Worm (Caenorhabditis elegans) whole organism, midembryonic: ENCODE measurements around the gene thn-1.

ENCODE experiments used
- T22C8.4 ChIP-seq: fragments of 200-800 bp; sonication (Bioruptor generic); IDR thresholded peaks from 2 replicates; pipeline ENCODE4 v1.3.6; 2022; ENCODE audit warnings: missing genetic modification characterization, missing compliant biosample characterization
- cog-1 ChIP-seq: sonication (generic microtip); optimal IDR thresholded peaks from 2 replicates; lab custom pipeline; 2016; ENCODE audit warnings: missing genetic modification characterization, missing compliant biosample characterization
- flt-1 ChIP-seq: fragments of 200-800 bp; sonication (Bioruptor generic); IDR thresholded peaks from 2 replicates; pipeline ENCODE4 v1.3.6; 2022; ENCODE audit warnings: missing genetic modification characterization, missing compliant biosample characterization
- klf-2 ChIP-seq: fragments of 200-800 bp; sonication (Bioruptor generic); conservative IDR thresholded peaks from 2 replicates; pipeline ENCODE4 v1.3.6; 2022; ENCODE audit warnings: missing genetic modification reagents, missing genetic modification characterization, missing compliant biosample characterization
- med-1 ChIP-seq: sonication (generic microtip); optimal IDR thresholded peaks from 2 replicates; lab custom pipeline; 2017; ENCODE audit warnings: missing genetic modification characterization, mild to moderate bottlenecking, missing compliant biosample characterization, antibody characterized with exemption, missing genetic modification reagents; ENCODE audit not compliant: insufficient read depth
- ref-1 ChIP-seq: fragments of 200-800 bp; sonication (Bioruptor generic); conservative IDR thresholded peaks from 2 replicates; pipeline ENCODE4 v1.3.6; 2022; ENCODE audit warnings: missing genetic modification reagents, missing genetic modification characterization, missing compliant biosample characterization
- tab-1 ChIP-seq: fragments of 200-800 bp; sonication (Bioruptor generic); IDR thresholded peaks from 2 replicates; pipeline ENCODE4 v1.3.6; 2022; ENCODE audit warnings: missing genetic modification characterization, missing compliant biosample characterization
- ztf-23 ChIP-seq: fragments of 200-800 bp; sonication (Bioruptor generic); IDR thresholded peaks from 2 replicates; pipeline ENCODE4 v1.3.6; 2022; ENCODE audit warnings: missing genetic modification reagents, missing genetic modification characterization, missing compliant biosample characterization
- ztf-29 ChIP-seq: fragments of 200-800 bp; sonication (Bioruptor generic); IDR thresholded peaks from 2 replicates; pipeline ENCODE4 v1.3.6; 2022; ENCODE audit warnings: missing genetic modification reagents, missing genetic modification characterization, missing compliant biosample characterization

DNA sequence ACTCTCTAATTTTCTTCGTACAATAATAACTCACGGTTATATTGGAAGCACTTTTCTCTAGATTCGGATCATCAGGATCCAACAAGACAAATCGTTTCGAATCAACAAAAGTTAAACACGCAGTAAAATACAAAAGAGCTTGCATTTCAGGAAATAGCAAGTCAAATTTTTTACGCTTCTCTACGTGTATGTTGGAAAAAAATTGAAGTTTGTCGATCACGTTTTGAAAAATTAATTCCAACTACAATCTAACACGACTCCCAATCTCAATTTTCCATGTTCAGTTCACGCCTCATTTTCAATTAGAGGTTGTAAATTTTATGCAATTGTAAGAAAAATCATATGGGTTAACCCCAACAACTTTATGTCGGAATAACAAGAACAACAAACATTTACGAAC, 10.1 kb downstream of the thn-1 start, which contains the start of gene spe-45:
- TF ChIP-seq tab-1 (GFP tag; lab: Robert Waterston, UW) (no peak), flt-1 (no peak), ref-1 (GFP tag; lab: Robert Waterston, UW) (no peak), med-1 (GFP tag; lab: Kevin White, UChicago) (no peak), cog-1 (tag; lab: Kevin White, UChicago) (no peak), klf-2 (no peak), ztf-23 (GFP tag; lab: Robert Waterston, UW) (no peak), T22C8.4 (GFP tag; lab: Robert Waterston, UW) (no peak), ztf-29 (GFP tag; lab: Robert Waterston, UW) (no peak)
